Fruit fly (Drosophila melanogaster) whole organism, adult: ENCODE data around the gene CG31131.

Experiments used
- CG11617 ChIP-seq: fragments of 200-800 bp; sonication (Bioruptor generic); optimal IDR thresholded peaks from 2 replicates; lab custom pipeline; 2017; ENCODE audit warnings: mild to moderate bottlenecking, missing biosample characterization, missing genetic modification reagents, missing genetic modification characterization
- CG7045 ChIP-seq: fragments of 200-800 bp; sonication (Bioruptor generic); optimal IDR thresholded peaks from 2 replicates; lab custom pipeline; 2017; ENCODE audit warnings: missing biosample characterization, mild to moderate bottlenecking, missing genetic modification characterization
- Hr96 ChIP-seq: fragments of 200-800 bp; sonication (Bioruptor generic); optimal IDR thresholded peaks from 2 replicates; lab custom pipeline; 2016; ENCODE audit warnings: missing biosample characterization, missing genetic modification characterization
- bab1 ChIP-seq: fragments of 200-800 bp; sonication (Bioruptor generic); optimal IDR thresholded peaks from 3 replicates; lab custom pipeline; 2019; ENCODE audit warnings: missing biosample characterization, mild to moderate bottlenecking, missing genetic modification characterization, moderate library complexity
- cic ChIP-seq: fragments of 200-800 bp; sonication (Bioruptor generic); optimal IDR thresholded peaks from 2 replicates; lab custom pipeline; 2017; ENCODE audit warnings: missing biosample characterization, mild to moderate bottlenecking, missing genetic modification characterization, moderate library complexity
- pad ChIP-seq: fragments of 200-800 bp; sonication (Bioruptor generic); optimal IDR thresholded peaks from 3 replicates; lab custom pipeline; 2017; ENCODE audit warnings: missing biosample characterization, missing genetic modification characterization, mild to moderate bottlenecking, moderate library complexity, missing genetic modification reagents
- tj ChIP-seq: fragments of 200-800 bp; sonication (Bioruptor generic); optimal IDR thresholded peaks from 3 replicates; lab custom pipeline; 2017; ENCODE audit warnings: missing biosample characterization, mild to moderate bottlenecking, missing genetic modification characterization, moderate library complexity
- toe ChIP-seq: fragments of 200-800 bp; sonication (Bioruptor generic); optimal IDR thresholded peaks from 2 replicates; lab custom pipeline; 2016; ENCODE audit warnings: missing biosample characterization, missing genetic modification characterization

- TF ChIP-seq CG11617 (GFP tag; lab: Kevin White, UChicago) (no peak), CG7045 (GFP tag; lab: Kevin White, UChicago) (no peak), toe (GFP tag; lab: Kevin White, UChicago) (no peak), cic (no peak), bab1 (GFP tag; lab: Kevin White, UChicago) (no peak), Hr96 (GFP tag; lab: Kevin White, UChicago) (no peak), tj (no peak), pad (no peak)
Measured at dm6 chr3R:27946555-27947204, 16.3 kb downstream of the CG31131 start.
